Worm (Caenorhabditis elegans) whole organism, midembryonic: ENCODE measurements around the gene nse-4.

Source experiments
- T22C8.4 ChIP-seq: fragments of 200-800 bp; sonication (Bioruptor generic); IDR thresholded peaks from 2 replicates; pipeline ENCODE4 v1.3.6; 2022; ENCODE audit warnings: missing genetic modification characterization, missing compliant biosample characterization
- cog-1 ChIP-seq: sonication (generic microtip); optimal IDR thresholded peaks from 2 replicates; lab custom pipeline; 2016; ENCODE audit warnings: missing genetic modification characterization, missing compliant biosample characterization
- flt-1 ChIP-seq: fragments of 200-800 bp; sonication (Bioruptor generic); IDR thresholded peaks from 2 replicates; pipeline ENCODE4 v1.3.6; 2022; ENCODE audit warnings: missing genetic modification characterization, missing compliant biosample characterization
- klf-2 ChIP-seq: fragments of 200-800 bp; sonication (Bioruptor generic); conservative IDR thresholded peaks from 2 replicates; pipeline ENCODE4 v1.3.6; 2022; ENCODE audit warnings: missing genetic modification reagents, missing genetic modification characterization, missing compliant biosample characterization
- med-1 ChIP-seq: sonication (generic microtip); optimal IDR thresholded peaks from 2 replicates; lab custom pipeline; 2017; ENCODE audit warnings: missing genetic modification characterization, mild to moderate bottlenecking, missing compliant biosample characterization, antibody characterized with exemption, missing genetic modification reagents; ENCODE audit not compliant: insufficient read depth
- ref-1 ChIP-seq: fragments of 200-800 bp; sonication (Bioruptor generic); conservative IDR thresholded peaks from 2 replicates; pipeline ENCODE4 v1.3.6; 2022; ENCODE audit warnings: missing genetic modification reagents, missing genetic modification characterization, missing compliant biosample characterization
- tab-1 ChIP-seq: fragments of 200-800 bp; sonication (Bioruptor generic); IDR thresholded peaks from 2 replicates; pipeline ENCODE4 v1.3.6; 2022; ENCODE audit warnings: missing genetic modification characterization, missing compliant biosample characterization
- ztf-23 ChIP-seq: fragments of 200-800 bp; sonication (Bioruptor generic); IDR thresholded peaks from 2 replicates; pipeline ENCODE4 v1.3.6; 2022; ENCODE audit warnings: missing genetic modification reagents, missing genetic modification characterization, missing compliant biosample characterization
- ztf-29 ChIP-seq: fragments of 200-800 bp; sonication (Bioruptor generic); IDR thresholded peaks from 2 replicates; pipeline ENCODE4 v1.3.6; 2022; ENCODE audit warnings: missing genetic modification reagents, missing genetic modification characterization, missing compliant biosample characterization

- TF ChIP-seq cog-1 (no peak), tab-1 (GFP tag; lab: Robert Waterston, UW) (no peak), med-1 (no peak), ref-1 (GFP tag; lab: Robert Waterston, UW) (no peak), ztf-29 (GFP tag; lab: Robert Waterston, UW) (no peak), flt-1 (no peak), klf-2 (GFP tag; lab: Robert Waterston, UW) (no peak), T22C8.4 (no peak), ztf-23 (no peak)
Measured at ce11 chrIV:11523685-11524084, 43.0 kb downstream of the nse-4 start.
